5 worm cellular contexts compared by ENCODE assay signal in genomic region chrII:15025599-15026164, ce11.
A peak's percentile ranks its signal among the peaks of the same experiment; 100 is the strongest.
TF ChIP-seq lines count a peak whose summit lies in the region.

TSS of gene cmtr-1 (plus strand) at chrII:15026114.

TF ChIP-seq in whole organism, L1 larva, 84 proteins besides CTCF, POLR2A, EP300 and RAD21 (continues in another document):
- TF ChIP-seq ztf-4 (tag; optimal IDR thresholded peaks at IDR 0.05; lab: Kevin White, UChicago) (peak; percentile 97), lsy-2 (tag; optimal IDR thresholded peaks at IDR 0.05; lab: Kevin White, UChicago) (peak; percentile 92 to 96), ceh-82 (tag; optimal IDR thresholded peaks at IDR 0.05; lab: Kevin White, UChicago) (peak; percentile 95 to 97 (median 96)), sup-37 (GFP tag; optimal IDR thresholded peaks at IDR 0.05; lab: Kevin White, UChicago) (peak; percentile 98), nhr-28 (tag; optimal IDR thresholded peaks at IDR 0.05; lab: Kevin White, UChicago) (no peak), unc-130 (tag; optimal IDR thresholded peaks at IDR 0.05; lab: Kevin White, UChicago) (peak; percentile 93), mep-1 (tag; optimal IDR thresholded peaks at IDR 0.05; lab: Kevin White, UChicago) (peak; percentile 94), aly-2 (tag; optimal IDR thresholded peaks at IDR 0.05; lab: Kevin White, UChicago) (peak; percentile 90), lin-35 (GFP tag; optimal IDR thresholded peaks at IDR 0.05; lab: Kevin White, UChicago) (peak; percentile 93), ztf-11 (tag; optimal IDR thresholded peaks at IDR 0.05; lab: Kevin White, UChicago) (peak; percentile 38 to 97), nhr-20 (tag; optimal IDR thresholded peaks at IDR 0.05; lab: Kevin White, UChicago) (peak; percentile 99), efl-1 (optimal IDR thresholded peaks at IDR 0.05; lab: Kevin White, UChicago) (peak; percentile 93 to 94), efl-1 (GFP tag; optimal IDR thresholded peaks at IDR 0.05 in 1 of 2; lab: Kevin White, UChicago) (peak; percentile 87 to 99), fkh-8 (tag; optimal IDR thresholded peaks at IDR 0.05; lab: Kevin White, UChicago) (peak; percentile 97), ceh-88 (GFP tag; IDR thresholded peaks at IDR 0.05; lab: Robert Waterston, UW) (peak; percentile 93), ceh-63 (GFP tag; optimal IDR thresholded peaks at IDR 0.05; lab: Kevin White, UChicago) (peak; percentile 89), ama-1 (optimal IDR thresholded peaks at IDR 0.05; lab: Kevin White, UChicago) (peak; percentile 94), unc-98 (GFP tag; IDR thresholded peaks at IDR 0.05; lab: Robert Waterston, UW) (peak; percentile 70)

TF ChIP-seq in whole organism, L3 larva, 47 proteins besides CTCF, POLR2A, EP300 and RAD21 (continues in another document):
- no peak for TF ChIP-seq sea-2 (GFP tag; optimal IDR thresholded peaks at IDR 0.05; lab: Kevin White, UChicago)
- peak; percentile 98 for TF ChIP-seq nhr-25 (tag; optimal IDR thresholded peaks at IDR 0.05; lab: Kevin White, UChicago)
- TF ChIP-seq nhr-237 (tag; optimal IDR thresholded peaks at IDR 0.05; lab: Kevin White, UChicago) = no peak
- peak; percentile 68 for TF ChIP-seq fos-1 (tag; optimal IDR thresholded peaks at IDR 0.05; lab: Kevin White, UChicago)
- no peak for TF ChIP-seq mml-1 (tag; optimal IDR thresholded peaks at IDR 0.05; lab: Kevin White, UChicago)
- TF ChIP-seq pqm-1 (tag; optimal IDR thresholded peaks at IDR 0.05; lab: Kevin White, UChicago) = peak; percentile 86
- peak in 1 of 2 experiments; percentile 13 for TF ChIP-seq eor-1 (tag; optimal IDR thresholded peaks at IDR 0.05; lab: Kevin White, UChicago)
- TF ChIP-seq fkh-10 (GFP tag; optimal IDR thresholded peaks at IDR 0.05; lab: Kevin White, UChicago) = peak; percentile 88
- peak; percentile 94 for TF ChIP-seq lsy-12 (tag; optimal IDR thresholded peaks at IDR 0.05; lab: Kevin White, UChicago)
- TF ChIP-seq unc-39 (tag; optimal IDR thresholded peaks at IDR 0.05; lab: Kevin White, UChicago) = no peak
- no peak for TF ChIP-seq ztf-11 (tag; optimal IDR thresholded peaks at IDR 0.05; lab: Kevin White, UChicago)
- peak; percentile 97 for TF ChIP-seq pha-4 (tag; optimal IDR thresholded peaks at IDR 0.05; lab: Kevin White, UChicago)
- TF ChIP-seq zag-1 (tag; optimal IDR thresholded peaks at IDR 0.05; lab: Kevin White, UChicago) = peak; percentile 26
- TF ChIP-seq ZK546.5 (tag; optimal IDR thresholded peaks at IDR 0.05; lab: Kevin White, UChicago) = no peak
- TF ChIP-seq egl-27 (tag; optimal IDR thresholded peaks at IDR 0.05; lab: Kevin White, UChicago) = peak; percentile 74
- peak; percentile 80 for TF ChIP-seq R02D3.7 (tag; optimal IDR thresholded peaks at IDR 0.05; lab: Kevin White, UChicago)
- peak; percentile 38 for TF ChIP-seq elt-1 (tag; optimal IDR thresholded peaks at IDR 0.05; lab: Kevin White, UChicago)
- peak; percentile 85 for TF ChIP-seq ceh-28 (tag; optimal IDR thresholded peaks at IDR 0.05; lab: Kevin White, UChicago)
- no peak for TF ChIP-seq nhr-12 (tag; optimal IDR thresholded peaks at IDR 0.05; lab: Kevin White, UChicago)

TF ChIP-seq in whole organism, early embryonic, 17 proteins besides CTCF, POLR2A, EP300 and RAD21:
- TF ChIP-seq F13C5.2 (tag; optimal IDR thresholded peaks at IDR 0.05; lab: Kevin White, UChicago) (peak; percentile 71), aly-1 (tag; optimal IDR thresholded peaks at IDR 0.05; lab: Kevin White, UChicago) (no peak), hmbx-1 (tag; optimal IDR thresholded peaks at IDR 0.05; lab: Kevin White, UChicago) (no peak), ceh-13 (GFP tag; optimal IDR thresholded peaks at IDR 0.05; lab: Kevin White, UChicago) (peak; percentile 16), scrt-1 (GFP tag; IDR thresholded peaks at IDR 0.05; lab: Robert Waterston, UW) (no peak), sea-1 (GFP tag; conservative IDR thresholded peaks at IDR 0.05; lab: Robert Waterston, UW) (0 out of 2 replicates have a peak, but pooled peaks have one; percentile 39), tbx-11 (GFP tag; IDR thresholded peaks at IDR 0.05; lab: Robert Waterston, UW) (no peak), tra-4 (tag; optimal IDR thresholded peaks at IDR 0.05; lab: Kevin White, UChicago) (no peak), ama-1 (optimal IDR thresholded peaks at IDR 0.05; lab: Kevin White, UChicago) (peak; percentile 64), hmg-4 (GFP tag; optimal IDR thresholded peaks at IDR 0.05; lab: Kevin White, UChicago) (peak; percentile 80), flt-1 (GFP tag; IDR thresholded peaks at IDR 0.05; lab: Robert Waterston, UW) (peak; percentile 55; the same call in 1 of the 2 replicates), B0310.2 (tag; optimal IDR thresholded peaks at IDR 0.05; lab: Kevin White, UChicago) (peak; percentile 12), hnd-1 (tag; optimal IDR thresholded peaks at IDR 0.05; lab: Kevin White, UChicago) (peak; percentile 8), ets-7 (tag; optimal IDR thresholded peaks at IDR 0.05; lab: Kevin White, UChicago) (no peak), tbx-37 (GFP tag; conservative IDR thresholded peaks at IDR 0.05; lab: Robert Waterston, UW) (peak; percentile 48; the same call in 1 of the 2 replicates)

TF ChIP-seq in whole organism, midembryonic, 9 proteins besides CTCF, POLR2A, EP300 and RAD21:
- no peak for TF ChIP-seq med-1 (GFP tag; optimal IDR thresholded peaks at IDR 0.05; lab: Kevin White, UChicago; ENCODE audit: insufficient read depth)
- peak; percentile 69 for TF ChIP-seq cog-1 (tag; optimal IDR thresholded peaks at IDR 0.05; lab: Kevin White, UChicago)
- no peak for TF ChIP-seq tab-1 (GFP tag; IDR thresholded peaks at IDR 0.05; lab: Robert Waterston, UW)
- TF ChIP-seq ztf-23 (GFP tag; IDR thresholded peaks at IDR 0.05; lab: Robert Waterston, UW) = peak; percentile 70; the same call in 1 of the 2 replicates
- no peak for TF ChIP-seq klf-2 (GFP tag; conservative IDR thresholded peaks at IDR 0.05; lab: Robert Waterston, UW)
- TF ChIP-seq T22C8.4 (GFP tag; IDR thresholded peaks at IDR 0.05; lab: Robert Waterston, UW) = no peak
- TF ChIP-seq flt-1 (GFP tag; IDR thresholded peaks at IDR 0.05; lab: Robert Waterston, UW) = peak; percentile 64; the same call in 1 of the 2 replicates
- TF ChIP-seq ref-1 (GFP tag; conservative IDR thresholded peaks at IDR 0.05; lab: Robert Waterston, UW) = no peak; the same call in 1 of the 2 replicates
- TF ChIP-seq ztf-29 (GFP tag; IDR thresholded peaks at IDR 0.05; lab: Robert Waterston, UW) = no peak

TF ChIP-seq in whole organism, young adult, 124 proteins besides CTCF, POLR2A, EP300 and RAD21 (continues in another document):
- TF ChIP-seq F37B4.10 (GFP tag; IDR thresholded peaks at IDR 0.05; lab: Robert Waterston, UW) (no peak), B0336.3 (GFP tag; IDR thresholded peaks at IDR 0.05; lab: Robert Waterston, UW) (peak; percentile 97), D2030.7 (GFP tag; IDR thresholded peaks at IDR 0.05; lab: Robert Waterston, UW) (peak; percentile 100), xnd-1 (tag; optimal IDR thresholded peaks at IDR 0.05; lab: Kevin White, UChicago) (peak; percentile 54), ceh-27 (GFP tag; optimal IDR thresholded peaks at IDR 0.05; lab: Kevin White, UChicago) (peak; percentile 94), pbrm-1 (GFP tag; IDR thresholded peaks at IDR 0.05; lab: Robert Waterston, UW) (peak; percentile 99), nhr-120 (GFP tag; IDR thresholded peaks at IDR 0.05; lab: Robert Waterston, UW) (no peak), aptf-2 (GFP tag; conservative IDR thresholded peaks at IDR 0.05; lab: Robert Waterston, UW) (peak; percentile 22; the same call in 1 of the 2 replicates), K12H6.12 (tag; optimal IDR thresholded peaks at IDR 0.05; lab: Kevin White, UChicago) (peak; percentile 81), akir-1 (GFP tag; optimal IDR thresholded peaks at IDR 0.05; lab: Kevin White, UChicago) (peak; percentile 43), hmg-20 (GFP tag; IDR thresholded peaks at IDR 0.05; lab: Robert Waterston, UW) (peak; percentile 92), Y95B8A.8 (GFP tag; IDR thresholded peaks at IDR 0.05; lab: Robert Waterston, UW) (peak; percentile 76), tbp1 (GFP tag; optimal IDR thresholded peaks at IDR 0.05; lab: Kevin White, UChicago) (peak; percentile 84), unc-62 (GFP tag; optimal IDR thresholded peaks at IDR 0.05; lab: Kevin White, UChicago) (no peak), ama-1 (optimal IDR thresholded peaks at IDR 0.05; lab: Kevin White, UChicago) (peak; percentile 77), ama-1 (GFP tag; optimal IDR thresholded peaks at IDR 0.05; lab: Kevin White, UChicago) (peak in 1 of 2 experiments; percentile 76), bed-2 (GFP tag; IDR thresholded peaks at IDR 0.05; lab: Robert Waterston, UW) (no peak), unc-130 (GFP tag; optimal IDR thresholded peaks at IDR 0.05; lab: Kevin White, UChicago) (peak; percentile 74), lin-35 (GFP tag; optimal IDR thresholded peaks at IDR 0.05; lab: Kevin White, UChicago) (peak in 2 of 3 experiments; percentile 63 to 95), attf-6 (GFP tag; IDR thresholded peaks at IDR 0.05; lab: Robert Waterston, UW) (peak; percentile 95), ztf-3 (GFP tag; optimal IDR thresholded peaks at IDR 0.05; lab: Kevin White, UChicago) (no peak), lsl-1 (GFP tag; optimal IDR thresholded peaks at IDR 0.05; lab: Kevin White, UChicago) (peak; percentile 85), ets-4 (GFP tag; optimal IDR thresholded peaks at IDR 0.05; lab: Kevin White, UChicago) (peak; percentile 51), nfya-1 (tag; optimal IDR thresholded peaks at IDR 0.05; lab: Kevin White, UChicago; ENCODE audit: borderline replicate concordance, insufficient read depth) (no peak), nfyb-1 (GFP tag; IDR thresholded peaks at IDR 0.05; lab: Robert Waterston, UW) (peak; percentile 97), ekl-4 (GFP tag; IDR thresholded peaks at IDR 0.05; lab: Robert Waterston, UW) (peak; percentile 97), F33H1.4 (GFP tag; IDR thresholded peaks at IDR 0.05; lab: Robert Waterston, UW) (peak; percentile 79), ZK185.1 (tag; optimal IDR thresholded peaks at IDR 0.05; lab: Kevin White, UChicago; ENCODE audit: poor library complexity, severe bottlenecking) (peak; percentile 97), dpl-1 (GFP tag; optimal IDR thresholded peaks at IDR 0.05; lab: Kevin White, UChicago) (peak; percentile 78), gei-17 (GFP tag; optimal IDR thresholded peaks at IDR 0.05; lab: Kevin White, UChicago) (peak; percentile 90), hlh-26 (GFP tag; conservative IDR thresholded peaks at IDR 0.05; lab: Robert Waterston, UW) (no peak), Y53G8AR.9 (GFP tag; conservative IDR thresholded peaks at IDR 0.05; lab: Robert Waterston, UW) (peak; percentile 91), hmg-1.2 (GFP tag; IDR thresholded peaks at IDR 0.05; lab: Robert Waterston, UW) (peak; percentile 100), mes-4 (tag; optimal IDR thresholded peaks at IDR 0.05; lab: Kevin White, UChicago) (peak; percentile 72), F22D6.2 (tag; optimal IDR thresholded peaks at IDR 0.05; lab: Kevin White, UChicago) (peak; percentile 74), aptf-3 (GFP tag; IDR thresholded peaks at IDR 0.05; lab: Robert Waterston, UW) (no peak), Y53F4B.3 (GFP tag; IDR thresholded peaks at IDR 0.05; lab: Robert Waterston, UW) (no peak; the same call in 1 of the 2 replicates)

Comparison
In these comparisons a context has a peak if more than half of its experiments do, and no peak if none do; other contexts are left out.
1. Of the 8 proteins assayed by ChIP-seq in both whole organism, young adult and whole organism, L1 larva: peak only in whole organism, young adult: none; only in whole organism, L1 larva: nhr-90; in both: ama-1, dpl-1, efl-1, lin-35, snpc-4 and unc-130; in neither: 1.